Fruit fly (Drosophila melanogaster) Kc167 (cell line): ENCODE measurements around the gene CG9682.

ENCODE experiments used
- Myc ChIP-seq: fragments of >200 bp; optimal IDR thresholded peaks from 2 replicates; lab custom pipeline; 2017; ENCODE audit warnings: missing external identifiers
- Sin3A ChIP-seq: fragments of >200 bp; optimal IDR thresholded peaks from 2 replicates; lab custom pipeline; 2018; ENCODE audit warnings: missing external identifiers
- h ChIP-seq: fragments of >200 bp; optimal IDR thresholded peaks from 3 replicates; lab custom pipeline; 2018; ENCODE audit warnings: missing external identifiers
- insv ChIP-seq: fragments of >200 bp; optimal IDR thresholded peaks from 3 replicates; lab custom pipeline; 2018; ENCODE audit warnings: missing external identifiers
- psq ChIP-seq: fragments of >200 bp; optimal IDR thresholded peaks from 2 replicates; lab custom pipeline; 2017; ENCODE audit warnings: missing external identifiers
- ttk ChIP-seq: sonication (Bioruptor generic); optimal IDR thresholded peaks from 2 replicates; lab custom pipeline; 2017; ENCODE audit warnings: missing external identifiers

- TF ChIP-seq insv (lab: Kevin White, UChicago) (no peak), psq (lab: Kevin White, UChicago) (no peak), ttk (lab: Kevin White, UChicago) (no peak), Myc (lab: Kevin White, UChicago) (no peak), Sin3A (lab: Kevin White, UChicago) (no peak), h (lab: Kevin White, UChicago) (no peak)
Observed at dm6 chr3R:30282478-30282877, 31.8 kb downstream of the CG9682 start.
